Worm (Caenorhabditis elegans): ENCODE data around the gene ZC8.6.

The ZC8.6 gene

ce11 chrX:4982009-4982625 lies 15.3 kb downstream of the ZC8.6 start:
- TF ChIP-seq lin-13 (tag; optimal IDR thresholded peaks at IDR 0.05) (no peak), lsy-2 (tag; optimal IDR thresholded peaks at IDR 0.05) (no peak), hlh-1 (tag; optimal IDR thresholded peaks at IDR 0.05) (no peak)

- TF ChIP-seq bed-3 (GFP tag; optimal IDR thresholded peaks at IDR 0.05) (no peak), mab-5 (tag; optimal IDR thresholded peaks at IDR 0.05) (no peak), cnd-1 (tag; optimal IDR thresholded peaks at IDR 0.05) (no peak), sem-2 (GFP tag; optimal IDR thresholded peaks at IDR 0.05) (no peak), ztf-11 (tag; optimal IDR thresholded peaks at IDR 0.05) (no peak), M03D4.4 (tag; optimal IDR thresholded peaks at IDR 0.05) (no peak), hlh-1 (tag; optimal IDR thresholded peaks at IDR 0.05) (no peak), lin-13 (tag; optimal IDR thresholded peaks at IDR 0.05) (no peak), nhr-12 (tag; optimal IDR thresholded peaks at IDR 0.05) (no peak), ces-1 (GFP tag; optimal IDR thresholded peaks at IDR 0.05) (no peak), nhr-237 (tag; optimal IDR thresholded peaks at IDR 0.05) (no peak), snpc-4 (tag; optimal IDR thresholded peaks at IDR 0.05) (no peak), pha-4 (tag; optimal IDR thresholded peaks at IDR 0.05) (no peak)
These were observed 15.8 kb downstream of the ZC8.6 start for ce11 chrX:4981579-4981978.

ce11 chrX:4981059-4981458 lies 16.3 kb downstream of the ZC8.6 start:
- no peak for TF ChIP-seq ces-1 (GFP tag; optimal IDR thresholded peaks at IDR 0.05)
- TF ChIP-seq M03D4.4 (tag; optimal IDR thresholded peaks at IDR 0.05), result no peak
- no peak for TF ChIP-seq nhr-2 (tag; optimal IDR thresholded peaks at IDR 0.05)
- no peak for TF ChIP-seq sptf-1 (tag; optimal IDR thresholded peaks at IDR 0.05)
- no peak for TF ChIP-seq lin-13 (tag; optimal IDR thresholded peaks at IDR 0.05)
- no peak for TF ChIP-seq hlh-1 (tag; optimal IDR thresholded peaks at IDR 0.05)
- TF ChIP-seq ceh-43 (GFP tag; optimal IDR thresholded peaks at IDR 0.05), result no peak
- no peak for TF ChIP-seq sem-2 (GFP tag; optimal IDR thresholded peaks at IDR 0.05)
- no peak for TF ChIP-seq unc-62 (GFP tag; optimal IDR thresholded peaks at IDR 0.05)
- no peak for TF ChIP-seq pha-4 (tag; optimal IDR thresholded peaks at IDR 0.05)
- no peak for TF ChIP-seq blmp-1 (tag; optimal IDR thresholded peaks at IDR 0.05)
- TF ChIP-seq zip-8 (tag; optimal IDR thresholded peaks at IDR 0.05), result no peak
- no peak for TF ChIP-seq mls-2 (tag; optimal IDR thresholded peaks at IDR 0.05)
- no peak for TF ChIP-seq ham-2 (GFP tag; optimal IDR thresholded peaks at IDR 0.05)
- TF ChIP-seq elt-1 (tag; optimal IDR thresholded peaks at IDR 0.05; ENCODE audit: borderline replicate concordance, insufficient read depth), result no peak
- no peak for TF ChIP-seq unc-120 (tag; optimal IDR thresholded peaks at IDR 0.05; ENCODE audit: poor library complexity, severe bottlenecking)
- TF ChIP-seq lin-32 (GFP tag; optimal IDR thresholded peaks at IDR 0.05), result no peak
- TF ChIP-seq flh-1 (GFP tag; optimal IDR thresholded peaks at IDR 0.05), result no peak

- TF ChIP-seq bed-3 (GFP tag; optimal IDR thresholded peaks at IDR 0.05) (no peak), nhr-28 (tag; optimal IDR thresholded peaks at IDR 0.05) (no peak), cnd-1 (tag; optimal IDR thresholded peaks at IDR 0.05) (no peak), zip-8 (tag; optimal IDR thresholded peaks at IDR 0.05) (no peak), mab-5 (tag; optimal IDR thresholded peaks at IDR 0.05) (no peak), nhr-12 (tag; optimal IDR thresholded peaks at IDR 0.05) (no peak), unc-62 (GFP tag; optimal IDR thresholded peaks at IDR 0.05) (no peak), flh-1 (GFP tag; optimal IDR thresholded peaks at IDR 0.05) (no peak), lin-32 (GFP tag; optimal IDR thresholded peaks at IDR 0.05) (no peak), ceh-43 (GFP tag; optimal IDR thresholded peaks at IDR 0.05) (no peak), sem-2 (GFP tag; optimal IDR thresholded peaks at IDR 0.05) (no peak), blmp-1 (tag; optimal IDR thresholded peaks at IDR 0.05) (no peak), ztf-11 (tag; optimal IDR thresholded peaks at IDR 0.05) (no peak), snpc-4 (tag; optimal IDR thresholded peaks at IDR 0.05) (no peak), nhr-2 (tag; optimal IDR thresholded peaks at IDR 0.05) (no peak), lsy-2 (tag; optimal IDR thresholded peaks at IDR 0.05) (no peak), elt-3 (tag; optimal IDR thresholded peaks at IDR 0.05) (no peak), ceh-39 (tag; optimal IDR thresholded peaks at IDR 0.05) (no peak)
These were observed 18.3 kb downstream of the ZC8.6 start for ce11 chrX:4979060-4979459.

- TF ChIP-seq lin-32 (GFP tag; optimal IDR thresholded peaks at IDR 0.05) (no peak), M03D4.4 (tag; optimal IDR thresholded peaks at IDR 0.05) (peak; percentile 21), lin-13 (tag; optimal IDR thresholded peaks at IDR 0.05) (no peak), cnd-1 (tag; optimal IDR thresholded peaks at IDR 0.05) (peak; percentile 22), ces-1 (GFP tag; optimal IDR thresholded peaks at IDR 0.05) (peak; percentile 64)
These were observed 19.3 kb downstream of the ZC8.6 start for ce11 chrX:4978103-4978502.
